Fruit fly (Drosophila melanogaster) whole organism, embryonic: ENCODE data around the gene CG34307.

Experiments used
- CG10366 ChIP-seq: fragments of 200-800 bp; sonication (Bioruptor generic); IDR thresholded peaks from 2 replicates; pipeline ENCODE4 v1.3.6; 2022; ENCODE audit warnings: missing biosample characterization, missing genetic modification characterization
- CG10959 ChIP-seq: fragments of 200-800 bp; sonication (Bioruptor generic); IDR thresholded peaks from 2 replicates; pipeline ENCODE4 v1.3.6; 2022; ENCODE audit warnings: missing biosample characterization, missing genetic modification characterization
- CG11723 ChIP-seq: fragments of 200-800 bp; sonication (Bioruptor generic); optimal IDR thresholded peaks from 2 replicates; lab custom pipeline; 2017; ENCODE audit warnings: missing biosample characterization, mild to moderate bottlenecking, missing genetic modification characterization
- CG12071 ChIP-seq: fragments of 200-800 bp; sonication (Bioruptor generic); optimal IDR thresholded peaks from 3 replicates; lab custom pipeline; 2018; ENCODE audit warnings: missing biosample characterization, mild to moderate bottlenecking, missing genetic modification characterization
- CG12744 ChIP-seq: fragments of 200-800 bp; sonication (Bioruptor generic); optimal IDR thresholded peaks from 2 replicates; lab custom pipeline; 2016; ENCODE audit warnings: missing biosample characterization, missing genetic modification characterization
- CG13287 ChIP-seq: fragments of 200-800 bp; sonication (Bioruptor generic); IDR thresholded peaks from 2 replicates; pipeline ENCODE4 v1.3.6; 2022; ENCODE audit warnings: missing biosample characterization, missing genetic modification characterization; ENCODE audit not compliant: partially characterized antibody
- CG14014 ChIP-seq: fragments of 200-800 bp; sonication (Bioruptor generic); IDR thresholded peaks from 2 replicates; pipeline ENCODE4 v1.3.6; 2022; ENCODE audit warnings: missing biosample characterization, missing genetic modification characterization
- CG1603 ChIP-seq: fragments of 200-800 bp; sonication (Bioruptor generic); optimal IDR thresholded peaks from 2 replicates; lab custom pipeline; 2019; ENCODE audit warnings: missing biosample characterization, mild to moderate bottlenecking, missing genetic modification characterization, moderate library complexity
- CG16815 ChIP-seq: fragments of 200-800 bp; sonication (Bioruptor generic); optimal IDR thresholded peaks from 3 replicates; lab custom pipeline; 2017; ENCODE audit warnings: missing biosample characterization, mild to moderate bottlenecking, missing genetic modification characterization
- CG17328 ChIP-seq: fragments of 200-800 bp; sonication (Bioruptor generic); IDR thresholded peaks from 2 replicates; pipeline ENCODE4 v1.3.6; 2022; ENCODE audit warnings: missing biosample characterization, missing genetic modification characterization
- CG30020 ChIP-seq: fragments of 200-800 bp; optimal IDR thresholded peaks from 2 replicates; lab custom pipeline; 2019; ENCODE audit warnings: missing biosample characterization, mild to moderate bottlenecking, missing genetic modification characterization, moderate library complexity
- CG4282 ChIP-seq: fragments of 200-800 bp; sonication (Bioruptor generic); optimal IDR thresholded peaks from 2 replicates; lab custom pipeline; 2016; ENCODE audit warnings: missing biosample characterization, missing genetic modification characterization
- CG4730 ChIP-seq: fragments of 200-800 bp; sonication (Bioruptor generic); IDR thresholded peaks from 2 replicates; pipeline ENCODE4 v1.3.6; 2022; ENCODE audit warnings: missing biosample characterization, missing genetic modification characterization
- CG9727 ChIP-seq: fragments of 200-800 bp; sonication (Bioruptor generic); optimal IDR thresholded peaks from 3 replicates; lab custom pipeline; 2017; ENCODE audit warnings: missing biosample characterization, mild to moderate bottlenecking, missing genetic modification characterization
- D19B ChIP-seq: fragments of 200-800 bp; sonication (Bioruptor generic); optimal IDR thresholded peaks from 2 replicates; lab custom pipeline; 2017; ENCODE audit warnings: missing biosample characterization, mild to moderate bottlenecking, missing genetic modification characterization
- Dbx ChIP-seq: fragments of 200-800 bp; sonication (Bioruptor generic); IDR thresholded peaks from 3 replicates; pipeline ENCODE4 v1.3.6; 2022; ENCODE audit warnings: missing biosample characterization, missing genetic modification characterization
- Doc3 ChIP-seq: fragments of 200-800 bp; sonication (Bioruptor generic); IDR thresholded peaks from 3 replicates; pipeline ENCODE4 v1.3.6; 2022; ENCODE audit warnings: missing biosample characterization, missing genetic modification characterization; ENCODE audit not compliant: partially characterized antibody
- Dref ChIP-seq: fragments of 200-800 bp; sonication (Bioruptor generic); IDR thresholded peaks from 2 replicates; pipeline ENCODE4 v1.3.6; 2022; ENCODE audit warnings: missing biosample characterization, missing genetic modification characterization
- ERR ChIP-seq: fragments of 200-800 bp; sonication (Bioruptor generic); optimal IDR thresholded peaks from 2 replicates; lab custom pipeline; 2016; ENCODE audit warnings: missing biosample characterization, missing genetic modification characterization
- Lim3 ChIP-seq: fragments of 200-800 bp; sonication (Bioruptor generic); IDR thresholded peaks from 2 replicates; pipeline ENCODE4 v1.3.6; 2022; ENCODE audit warnings: missing biosample characterization, missing genetic modification characterization
- Nf-YC ChIP-seq: fragments of 200-800 bp; optimal IDR thresholded peaks from 3 replicates; lab custom pipeline; 2019; ENCODE audit warnings: missing biosample characterization, mild to moderate bottlenecking, missing genetic modification characterization, moderate library complexity
- Oli ChIP-seq: fragments of 200-800 bp; sonication (Bioruptor generic); optimal IDR thresholded peaks from 2 replicates; lab custom pipeline; 2018; ENCODE audit warnings: missing biosample characterization, mild to moderate bottlenecking, missing genetic modification characterization, moderate library complexity
- Opbp ChIP-seq: fragments of 200-800 bp; sonication (Bioruptor generic); IDR thresholded peaks from 3 replicates; pipeline ENCODE4 v1.3.6; 2022; ENCODE audit warnings: missing biosample characterization, missing genetic modification characterization; ENCODE audit not compliant: partially characterized antibody
- Rfx ChIP-seq: fragments of 200-800 bp; sonication (Bioruptor generic); IDR thresholded peaks from 2 replicates; pipeline ENCODE4 v1.3.6; 2022; ENCODE audit warnings: missing biosample characterization, missing genetic modification characterization
- Sry-β ChIP-seq: fragments of 200-800 bp; sonication (Bioruptor generic); optimal IDR thresholded peaks from 2 replicates; lab custom pipeline; 2018; ENCODE audit warnings: missing biosample characterization, mild to moderate bottlenecking, missing genetic modification characterization, moderate library complexity
- Taf1 ChIP-seq: fragments of 200-800 bp; sonication (Bioruptor generic); IDR thresholded peaks from 2 replicates; pipeline ENCODE4 v1.3.6; 2022; ENCODE audit warnings: missing biosample characterization, missing genetic modification characterization
- Tbp ChIP-seq: fragments of >200 bp; optimal IDR thresholded peaks from 2 replicates; lab custom pipeline; 2018; ENCODE audit warnings: missing biosample characterization, missing genetic modification characterization
- aop ChIP-seq: fragments of 200-800 bp; sonication (Bioruptor generic); IDR thresholded peaks from 2 replicates; pipeline ENCODE4 v1.3.6; 2022; ENCODE audit warnings: missing biosample characterization, missing genetic modification characterization
- ara ChIP-seq: fragments of 200-800 bp; sonication (Bioruptor generic); IDR thresholded peaks from 2 replicates; pipeline ENCODE4 v1.3.6; 2022; ENCODE audit warnings: missing biosample characterization, missing genetic modification characterization
- ato ChIP-seq: fragments of 200-800 bp; sonication (Bioruptor generic); IDR thresholded peaks from 2 replicates; pipeline ENCODE4 v1.3.6; 2022; ENCODE audit warnings: missing biosample characterization, missing genetic modification characterization; ENCODE audit not compliant: partially characterized antibody
- btn ChIP-seq: fragments of 200-800 bp; sonication (Bioruptor generic); optimal IDR thresholded peaks from 2 replicates; lab custom pipeline; 2016; ENCODE audit warnings: missing biosample characterization, missing genetic modification characterization
- cg ChIP-seq: fragments of 200-800 bp; sonication (Bioruptor generic); optimal IDR thresholded peaks from 3 replicates; lab custom pipeline; 2019; ENCODE audit warnings: missing biosample characterization, mild to moderate bottlenecking, missing genetic modification characterization, moderate library complexity
- chinmo ChIP-seq: fragments of 200-800 bp; sonication (Bioruptor generic); IDR thresholded peaks from 4 replicates; pipeline ENCODE4 v1.3.6; 2022; ENCODE audit warnings: missing biosample characterization, missing genetic modification characterization; ENCODE audit not compliant: partially characterized antibody
- chm ChIP-seq: fragments of 200-800 bp; sonication (Bioruptor generic); IDR thresholded peaks from 2 replicates; pipeline ENCODE4 v1.3.6; 2022; ENCODE audit warnings: missing biosample characterization, missing genetic modification characterization
- esg ChIP-seq: fragments of 200-800 bp; sonication (Bioruptor generic); conservative IDR thresholded peaks from 2 replicates; pipeline ENCODE4 v1.3.6; 2022; ENCODE audit warnings: missing biosample characterization, missing genetic modification characterization
- gt ChIP-seq: fragments of 200-800 bp; sonication (Bioruptor generic); IDR thresholded peaks from 2 replicates; pipeline ENCODE4 v1.3.6; 2022; ENCODE audit warnings: missing biosample characterization, missing genetic modification characterization
- ham ChIP-seq: fragments of 200-800 bp; sonication (Bioruptor generic); IDR thresholded peaks from 2 replicates; pipeline ENCODE4 v1.3.6; 2022; ENCODE audit warnings: missing biosample characterization, missing genetic modification characterization
- hth ChIP-seq: fragments of >200 bp; optimal IDR thresholded peaks from 2 replicates; lab custom pipeline; 2017; ENCODE audit warnings: inconsistent platforms
- jigr1 ChIP-seq: fragments of 200-800 bp; sonication (Bioruptor generic); IDR thresholded peaks from 3 replicates; pipeline ENCODE4 v1.3.6; 2022; ENCODE audit warnings: missing biosample characterization, missing genetic modification characterization
- kni ChIP-seq: fragments of 200-800 bp; sonication (Bioruptor generic); optimal IDR thresholded peaks from 3 replicates; lab custom pipeline; 2017; ENCODE audit warnings: mild to moderate bottlenecking, missing biosample characterization, missing genetic modification reagents, missing genetic modification characterization
- lmd ChIP-seq: fragments of 200-800 bp; sonication (Bioruptor generic); IDR thresholded peaks from 2 replicates; pipeline ENCODE4 v1.3.6; 2022; ENCODE audit warnings: missing biosample characterization, missing genetic modification characterization
- p53 ChIP-seq: fragments of 200-800 bp; sonication (Bioruptor generic); optimal IDR thresholded peaks from 2 replicates; lab custom pipeline; 2016; ENCODE audit warnings: missing biosample characterization, missing genetic modification characterization
- pfk ChIP-seq: fragments of 200-800 bp; sonication (Bioruptor generic); optimal IDR thresholded peaks from 2 replicates; lab custom pipeline; 2018; ENCODE audit warnings: missing biosample characterization, mild to moderate bottlenecking, missing genetic modification characterization, moderate library complexity
- pita ChIP-seq: fragments of 200-800 bp; sonication (Bioruptor generic); optimal IDR thresholded peaks from 2 replicates; lab custom pipeline; 2017; ENCODE audit warnings: missing biosample characterization, mild to moderate bottlenecking, missing genetic modification characterization
- ro ChIP-seq: fragments of 200-800 bp; sonication (Bioruptor generic); IDR thresholded peaks from 2 replicates; pipeline ENCODE4 v1.3.6; 2022; ENCODE audit warnings: missing biosample characterization, missing genetic modification characterization
- sens-2 ChIP-seq: fragments of 200-800 bp; sonication (Bioruptor generic); IDR thresholded peaks from 2 replicates; pipeline ENCODE4 v1.3.6; 2022; ENCODE audit warnings: missing biosample characterization, missing genetic modification characterization
- sim ChIP-seq: fragments of 200-800 bp; sonication (Bioruptor generic); IDR thresholded peaks from 2 replicates; pipeline ENCODE4 v1.3.6; 2022; ENCODE audit warnings: missing biosample characterization, missing genetic modification characterization
- slp2 ChIP-seq: fragments of 200-800 bp; sonication (Bioruptor generic); optimal IDR thresholded peaks from 2 replicates; lab custom pipeline; 2016; ENCODE audit warnings: missing biosample characterization, missing genetic modification characterization
- tap ChIP-seq: fragments of 200-800 bp; optimal IDR thresholded peaks from 3 replicates; lab custom pipeline; 2019; ENCODE audit warnings: missing biosample characterization, mild to moderate bottlenecking, missing genetic modification characterization, moderate library complexity

The CG34307 gene

dm6 chr3R:11893197-11893596 is 4.2 kb upstream of the CG34307 start, which contains the start of gene Dnali1:
Gene Dnali1, minus strand, starts transcription at chr3R:11893297.
- TF ChIP-seq CG17328 (GFP tag; lab: Robert Waterston, UW), result no peak

dm6 chr3R:11902893-11903292 is 5.5 kb downstream of the CG34307 start:
- TF ChIP-seq pita (GFP tag; lab: Kevin White, UChicago) (no peak), ato (GFP tag; lab: Robert Waterston, UW) (no peak), Doc3 (GFP tag; lab: Robert Waterston, UW) (no peak), ERR (GFP tag; lab: Kevin White, UChicago) (no peak), CG9727 (GFP tag; lab: Kevin White, UChicago) (no peak), Tbp (no peak), sim (GFP tag; lab: Robert Waterston, UW) (no peak)

dm6 chr3R:11920605-11921004 is 23.2 kb downstream of the CG34307 start:
- TF ChIP-seq chm (GFP tag; lab: Robert Waterston, UW) (no peak), D19B (GFP tag; lab: Kevin White, UChicago) (no peak), ham (GFP tag; lab: Robert Waterston, UW) (no peak), ro (GFP tag; lab: Robert Waterston, UW) (no peak), CG11723 (no peak), Opbp (GFP tag; lab: Robert Waterston, UW) (no peak), cg (no peak), CG4730 (GFP tag; lab: Robert Waterston, UW) (no peak), Sry-β (GFP tag; lab: Kevin White, UChicago) (no peak), CG13287 (GFP tag; lab: Robert Waterston, UW) (no peak), Nf-YC (tag; lab: Kevin White, UChicago) (no peak), Dbx (no peak), btn (GFP tag; lab: Kevin White, UChicago) (no peak), lmd (GFP tag; lab: Robert Waterston, UW) (peak; percentile 52; the same call in 1 of the 2 replicates), p53 (GFP tag; lab: Kevin White, UChicago) (no peak), CG10959 (no peak), Taf1 (no peak), esg (0 out of 2 replicates have a peak, but pooled peaks have one; percentile 12), kni (GFP tag; lab: Kevin White, UChicago) (no peak), Dref (GFP tag; lab: Robert Waterston, UW) (no peak), CG12744 (no peak), ara (GFP tag; lab: Robert Waterston, UW) (no peak), CG4282 (GFP tag; lab: Kevin White, UChicago) (no peak), aop (GFP tag; lab: Robert Waterston, UW) (no peak), CG12071 (no peak), slp2 (GFP tag; lab: Kevin White, UChicago) (no peak), Lim3 (no peak), hth (lab: Kevin White, UChicago) (no peak), CG30020 (tag; lab: Kevin White, UChicago) (no peak), tap (tag; lab: Kevin White, UChicago) (peak; percentile 24), chinmo (GFP tag; lab: Robert Waterston, UW) (no peak), jigr1 (GFP tag; lab: Robert Waterston, UW) (no peak), pfk (no peak), gt (GFP tag; lab: Robert Waterston, UW) (no peak), Oli (peak; percentile 28), CG14014 (GFP tag; lab: Robert Waterston, UW) (no peak), Rfx (peak; percentile 48; the same call in 1 of the 2 replicates), CG1603 (tag; lab: Kevin White, UChicago) (no peak), sens-2 (GFP tag; lab: Robert Waterston, UW) (no peak), CG10366 (GFP tag; lab: Robert Waterston, UW) (peak; percentile 21; the same call in 1 of the 2 replicates), CG16815 (GFP tag; lab: Kevin White, UChicago) (no peak)
